Fruit fly (Drosophila melanogaster): ENCODE results near the gene Nup93-2.

Nup93-2 gene

dm6 chr3R:14898280-14898756 lies at the start of gene Nup93-2, which contains the start of gene CG3817 (continued):
- no peak for TF ChIP-seq Atf6 (GFP tag; IDR thresholded peaks at IDR 0.05)
- TF ChIP-seq tll (GFP tag; optimal IDR thresholded peaks at IDR 0.05): no peak
- peak; percentile 58 for TF ChIP-seq Six4 (GFP tag; optimal IDR thresholded peaks at IDR 0.05)
- peak; percentile 41 for TF ChIP-seq Dref (GFP tag; IDR thresholded peaks at IDR 0.05)
- TF ChIP-seq CG13894 (tag; optimal IDR thresholded peaks at IDR 0.05): peak; percentile 33
- peak; percentile 47 to 68 for TF ChIP-seq dpn (GFP tag; optimal IDR thresholded peaks at IDR 0.05)
- TF ChIP-seq CG10209 (GFP tag; optimal IDR thresholded peaks at IDR 0.05): peak; percentile 36
- TF ChIP-seq CG2120 (GFP tag; optimal IDR thresholded peaks at IDR 0.05): peak; percentile 64
- peak; percentile 74 for TF ChIP-seq unc-4 (GFP tag; IDR thresholded peaks at IDR 0.05; ENCODE audit: partially characterized antibody)
- no peak for TF ChIP-seq CG2199 (GFP tag; IDR thresholded peaks at IDR 0.05)
- no peak for TF ChIP-seq cad (GFP tag; optimal IDR thresholded peaks at IDR 0.05)
- peak; percentile 89 for TF ChIP-seq sob (GFP tag; IDR thresholded peaks at IDR 0.05)
- no peak for TF ChIP-seq pan (optimal IDR thresholded peaks at IDR 0.05)
- peak in 1 of 2 experiments; percentile 46 for TF ChIP-seq pan (GFP tag; optimal IDR thresholded peaks at IDR 0.05 in 1 of 2, IDR thresholded peaks at IDR 0.05 in 1 of 2)
- no peak for TF ChIP-seq CG7987 (GFP tag; optimal IDR thresholded peaks at IDR 0.05)
- peak; percentile 86 for TF ChIP-seq row (GFP tag; IDR thresholded peaks at IDR 0.05)
- TF ChIP-seq CG13775 (GFP tag; optimal IDR thresholded peaks at IDR 0.05): peak; percentile 15
- peak in 1 of 2 experiments; percentile 43 for TF ChIP-seq bsh (GFP tag; optimal IDR thresholded peaks at IDR 0.05)
- TF ChIP-seq CG34224 (GFP tag; IDR thresholded peaks at IDR 0.05; ENCODE audit: partially characterized antibody): no peak
- TF ChIP-seq Doc2 (GFP tag; IDR thresholded peaks at IDR 0.05): no peak
- no peak for TF ChIP-seq CG6683 (GFP tag; optimal IDR thresholded peaks at IDR 0.05)
- peak; percentile 57 for TF ChIP-seq CG1602 (GFP tag; optimal IDR thresholded peaks at IDR 0.05)
- peak; percentile 43 for TF ChIP-seq E2f2 (GFP tag; IDR thresholded peaks at IDR 0.05)
- TF ChIP-seq pfk (GFP tag; optimal IDR thresholded peaks at IDR 0.05): no peak
- TF ChIP-seq twi (tag; optimal IDR thresholded peaks at IDR 0.05): peak; percentile 59
- peak; percentile 5 for TF ChIP-seq ATbp (GFP tag; optimal IDR thresholded peaks at IDR 0.05)
- no peak for TF ChIP-seq HmgD (GFP tag; optimal IDR thresholded peaks at IDR 0.05)
- no peak for TF ChIP-seq CG10979 (tag; optimal IDR thresholded peaks at IDR 0.05)
- peak; percentile 56 for TF ChIP-seq Usf (GFP tag; optimal IDR thresholded peaks at IDR 0.05)
- TF ChIP-seq CG17359 (tag; optimal IDR thresholded peaks at IDR 0.05): peak; percentile 33
- no peak for TF ChIP-seq CG14667 (GFP tag; IDR thresholded peaks at IDR 0.05)
- no peak for TF ChIP-seq CTCF (GFP tag; optimal IDR thresholded peaks at IDR 0.05)
- no peak for TF ChIP-seq CG10543 (GFP tag; optimal IDR thresholded peaks at IDR 0.05)
- TF ChIP-seq ash1 (GFP tag; optimal IDR thresholded peaks at IDR 0.05): no peak
- TF ChIP-seq CG9797 (GFP tag; optimal IDR thresholded peaks at IDR 0.05): peak; percentile 45
- TF ChIP-seq peb (GFP tag; IDR thresholded peaks at IDR 0.05): no peak
- TF ChIP-seq CG11398 (GFP tag; optimal IDR thresholded peaks at IDR 0.05): no peak
- TF ChIP-seq CG5245 (GFP tag; optimal IDR thresholded peaks at IDR 0.05): no peak
- peak; percentile 57 for TF ChIP-seq pum (GFP tag; optimal IDR thresholded peaks at IDR 0.05)
- peak; percentile 66; the same call in 1 of the 2 replicates for TF ChIP-seq CG8765 (GFP tag; IDR thresholded peaks at IDR 0.05)
- TF ChIP-seq toy (GFP tag; IDR thresholded peaks at IDR 0.05): no peak
- no peak for TF ChIP-seq nau (GFP tag; optimal IDR thresholded peaks at IDR 0.05)
- TF ChIP-seq CG10366 (GFP tag; IDR thresholded peaks at IDR 0.05): peak; percentile 56
- TF ChIP-seq CG12236 (GFP tag; optimal IDR thresholded peaks at IDR 0.05): no peak
- peak; percentile 70 for TF ChIP-seq CG14860 (GFP tag; IDR thresholded peaks at IDR 0.05; ENCODE audit: partially characterized antibody)
- no peak for TF ChIP-seq CG10431 (GFP tag; optimal IDR thresholded peaks at IDR 0.05)
- peak; percentile 77; the same call in 2 of the 3 replicates for TF ChIP-seq CG11456 (GFP tag; IDR thresholded peaks at IDR 0.05)
- TF ChIP-seq ap (GFP tag; IDR thresholded peaks at IDR 0.05): no peak
- peak; percentile 54 for TF ChIP-seq CG8281 (tag; optimal IDR thresholded peaks at IDR 0.05)
- peak; percentile 76 for TF ChIP-seq grau (tag; optimal IDR thresholded peaks at IDR 0.05)
- TF ChIP-seq sc (optimal IDR thresholded peaks at IDR 0.05): no peak
- no peak for TF ChIP-seq sc (GFP tag; optimal IDR thresholded peaks at IDR 0.05)

Measured in whole organism, embryonic.